Worm (Caenorhabditis elegans) whole organism, L2 larva: Measurements from ENCODE around the gene nhr-205.

Experiments
- C34F6.9 ChIP-seq: fragments of 150-350 bp; optimal IDR thresholded peaks from 2 replicates; lab custom pipeline; 2014; ENCODE audit warnings: missing biosample characterization, missing genetic modification characterization
- F13H6.1 ChIP-seq: sonication (generic microtip); optimal IDR thresholded peaks from 2 replicates; lab custom pipeline; 2016; ENCODE audit warnings: missing genetic modification characterization, missing compliant biosample characterization
- Y55F3AM.14 ChIP-seq: fragments of 200-800 bp; sonication (Bioruptor generic); optimal IDR thresholded peaks from 2 replicates; lab custom pipeline; 2018; ENCODE audit warnings: mild to moderate bottlenecking, missing genetic modification characterization, missing compliant biosample characterization
- alr-1 ChIP-seq: fragments of 150-350 bp; optimal IDR thresholded peaks from 2 replicates; lab custom pipeline; 2014; ENCODE audit warnings: missing biosample characterization, missing genetic modification characterization
- ama-1 ChIP-seq: fragments of 150-350 bp; optimal IDR thresholded peaks from 2 replicates; lab custom pipeline; 2018; ENCODE audit warnings: inconsistent platforms
- ceh-16 ChIP-seq: fragments of 150-350 bp; optimal IDR thresholded peaks from 2 replicates; lab custom pipeline; 2014; ENCODE audit warnings: missing biosample characterization, missing genetic modification characterization
- crh-2 ChIP-seq: sonication (generic microtip); optimal IDR thresholded peaks from 2 replicates; lab custom pipeline; 2017; ENCODE audit warnings: missing biosample characterization, missing genetic modification characterization
- egl-27 ChIP-seq: sonication (generic microtip); optimal IDR thresholded peaks from 3 replicates; lab custom pipeline; 2017; ENCODE audit warnings: missing biosample characterization, missing genetic modification reagents, missing genetic modification characterization
- elt-1 ChIP-seq: fragments of 150-350 bp; optimal IDR thresholded peaks from 2 replicates; lab custom pipeline; 2014; ENCODE audit warnings: missing biosample characterization, missing genetic modification characterization
- elt-3 ChIP-seq: sonication (generic microtip); optimal IDR thresholded peaks from 2 replicates; lab custom pipeline; 2017; ENCODE audit warnings: missing biosample characterization, missing genetic modification characterization
- fos-1 ChIP-seq: fragments of 150-350 bp; optimal IDR thresholded peaks from 2 replicates; lab custom pipeline; 2014; ENCODE audit warnings: missing biosample characterization, missing genetic modification characterization
- gmeb-1 ChIP-seq: fragments of 150-350 bp; optimal IDR thresholded peaks from 2 replicates; lab custom pipeline; 2014; ENCODE audit warnings: missing biosample characterization, missing genetic modification characterization
- lin-13 ChIP-seq: fragments of 150-350 bp; optimal IDR thresholded peaks from 2 replicates; lab custom pipeline; 2014; ENCODE audit warnings: missing biosample characterization, missing genetic modification reagents, missing genetic modification characterization
- lin-39 ChIP-seq: fragments of 150-350 bp; optimal IDR thresholded peaks from 2 replicates; lab custom pipeline; 2014; ENCODE audit warnings: missing biosample characterization, missing genetic modification reagents, missing genetic modification characterization
- lsy-2 ChIP-seq, 2 experiments: fragments of 150-350 bp in 1 of 2; sonication (generic microtip) in 1 of 2; optimal IDR thresholded peaks; 2 replicates each; lab custom pipeline; 2014 to 2017; ENCODE audit warnings: missing biosample characterization in 2 of 2, missing genetic modification characterization in 2 of 2
- mab-5 ChIP-seq: fragments of 150-350 bp; optimal IDR thresholded peaks from 2 replicates; lab custom pipeline; 2014; ENCODE audit warnings: missing biosample characterization, missing genetic modification characterization
- nhr-11 ChIP-seq: fragments of 150-350 bp; optimal IDR thresholded peaks from 2 replicates; lab custom pipeline; 2014; ENCODE audit warnings: missing biosample characterization, missing genetic modification characterization
- nhr-129 ChIP-seq: fragments of 150-350 bp; optimal IDR thresholded peaks from 2 replicates; lab custom pipeline; 2014; ENCODE audit warnings: missing biosample characterization, missing genetic modification characterization
- nhr-21 ChIP-seq: fragments of 150-350 bp; optimal IDR thresholded peaks from 2 replicates; lab custom pipeline; 2014; ENCODE audit warnings: missing biosample characterization, missing genetic modification characterization
- nhr-23 ChIP-seq: fragments of 150-350 bp; optimal IDR thresholded peaks from 2 replicates; lab custom pipeline; 2014; ENCODE audit warnings: missing biosample characterization, missing genetic modification reagents, missing genetic modification characterization
- nhr-237 ChIP-seq: fragments of 150-350 bp; optimal IDR thresholded peaks from 2 replicates; lab custom pipeline; 2014; ENCODE audit warnings: missing biosample characterization, missing genetic modification characterization
- nhr-25 ChIP-seq: fragments of 150-350 bp; sonication (generic microtip); optimal IDR thresholded peaks from 3 replicates; lab custom pipeline; 2014; ENCODE audit warnings: missing biosample characterization, missing genetic modification characterization
- nhr-6 ChIP-seq: fragments of 150-350 bp; optimal IDR thresholded peaks from 2 replicates; lab custom pipeline; 2014; ENCODE audit warnings: missing biosample characterization, missing genetic modification characterization
- skn-1 ChIP-seq: sonication (generic microtip); optimal IDR thresholded peaks from 2 replicates; lab custom pipeline; 2017; ENCODE audit warnings: missing biosample characterization, missing genetic modification characterization
- sma-3 ChIP-seq: sonication (generic microtip); optimal IDR thresholded peaks from 2 replicates; lab custom pipeline; 2016; ENCODE audit warnings: missing genetic modification reagents, missing genetic modification characterization, missing compliant biosample characterization
- sma-9 ChIP-seq, 2 experiments: fragments of 150-350 bp in 1 of 2; sonication (generic microtip) in 1 of 2; optimal IDR thresholded peaks; 2 replicates each; lab custom pipeline; 2014 to 2016; ENCODE audit warnings: missing genetic modification characterization in 2 of 2, mild to moderate bottlenecking in 1 of 2, missing biosample characterization in 1 of 2, missing compliant biosample characterization in 1 of 2, missing genetic modification reagents in 1 of 2, moderate library complexity in 1 of 2
- snpc-4 ChIP-seq: fragments of 150-350 bp; optimal IDR thresholded peaks from 2 replicates; lab custom pipeline; 2014; ENCODE audit warnings: missing biosample characterization, missing genetic modification characterization
- unc-39 ChIP-seq: fragments of 150-350 bp; optimal IDR thresholded peaks from 2 replicates; lab custom pipeline; 2014; ENCODE audit warnings: missing biosample characterization, missing genetic modification characterization
- unc-55 ChIP-seq: fragments of 150-350 bp; sonication (generic microtip); optimal IDR thresholded peaks from 3 replicates; lab custom pipeline; 2014; ENCODE audit warnings: missing biosample characterization, missing genetic modification reagents, missing genetic modification characterization
- unc-62 ChIP-seq: fragments of 150-350 bp; optimal IDR thresholded peaks from 2 replicates; lab custom pipeline; 2014; ENCODE audit warnings: missing biosample characterization, missing genetic modification reagents, missing genetic modification characterization
- zag-1 ChIP-seq: fragments of 150-350 bp; optimal IDR thresholded peaks from 2 replicates; lab custom pipeline; 2014; ENCODE audit warnings: missing biosample characterization, missing genetic modification characterization
- ztf-1 ChIP-seq: fragments of 200-800 bp; sonication (Bioruptor generic); conservative IDR thresholded peaks from 2 replicates; pipeline ENCODE4 v1.3.6; 2022; ENCODE audit warnings: missing genetic modification characterization, missing compliant biosample characterization
- ztf-11 ChIP-seq: sonication (generic microtip); optimal IDR thresholded peaks from 2 replicates; lab custom pipeline; 2017; ENCODE audit warnings: missing biosample characterization, missing genetic modification characterization

Gene nhr-205

DNA sequence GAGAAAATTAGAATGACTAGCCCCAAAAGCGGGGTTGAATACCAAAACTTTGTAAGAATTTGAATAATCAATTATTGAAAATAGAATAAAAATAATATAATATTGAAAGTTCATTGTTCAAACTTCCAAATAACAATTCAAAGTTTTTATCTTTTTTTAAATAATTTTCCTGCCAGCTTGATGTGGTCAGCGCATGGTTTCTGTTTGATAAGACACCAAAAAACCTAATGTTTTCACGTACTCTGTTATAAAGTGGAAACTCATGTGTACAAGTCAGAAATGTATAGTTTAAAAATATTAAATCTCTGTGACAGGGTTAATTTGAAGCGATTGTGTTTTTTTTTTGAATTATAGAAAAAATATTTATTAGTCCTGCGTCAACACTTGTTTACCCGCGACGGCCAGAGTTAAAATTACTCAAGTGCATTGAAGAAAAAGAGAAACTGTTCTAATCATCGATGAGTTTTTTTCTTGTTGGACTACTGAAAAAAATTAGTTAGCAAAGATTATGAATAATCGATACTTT lies 23.3 kb upstream of the nhr-205 start, which contains the start of gene ugt-17:
TSS of gene ugt-17 (minus strand) at position 180 of the 526 bp plus-strand sequence.
- TF ChIP-seq lin-13 (GFP tag; lab: Kevin White, UChicago) (no peak), ceh-16 (tag; lab: Kevin White, UChicago) (no peak), crh-2 (tag; lab: Kevin White, UChicago) (peak; percentile 10), nhr-237 (tag; lab: Kevin White, UChicago) (no peak), sma-9 (GFP tag; optimal IDR thresholded peaks at IDR 0.05; lab: Kevin White, UChicago) (peak; percentile 54), sma-9 (tag; optimal IDR thresholded peaks at IDR 0.05; lab: Kevin White, UChicago) (no peak), ztf-11 (tag; lab: Kevin White, UChicago) (no peak), fos-1 (tag; lab: Kevin White, UChicago) (peak; percentile 67), unc-62 (GFP tag; lab: Kevin White, UChicago) (no peak), nhr-6 (tag; lab: Kevin White, UChicago) (no peak), elt-3 (no peak), egl-27 (no peak)

DNA sequence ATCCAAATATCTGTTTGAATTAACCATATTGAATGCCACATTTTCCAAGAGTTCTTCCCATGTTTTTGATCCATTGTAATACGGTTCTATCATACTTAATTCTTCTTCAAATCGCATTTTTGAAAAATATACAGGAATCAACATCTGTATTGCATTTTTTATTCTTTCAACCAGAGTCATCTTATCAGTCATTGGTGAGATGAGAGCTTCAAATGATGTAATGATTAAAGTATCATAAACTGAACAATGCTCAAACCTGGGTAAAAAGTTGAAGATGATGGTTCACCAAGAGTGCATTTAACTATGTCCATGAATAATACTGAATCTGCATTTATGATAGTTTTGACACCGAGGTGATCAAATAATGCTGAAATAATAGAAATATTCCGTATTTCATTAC lies 22.2 kb upstream of the nhr-205 start:
- peak; percentile 16 for TF ChIP-seq fos-1 (tag; lab: Kevin White, UChicago)
- no peak for TF ChIP-seq ztf-11 (tag; lab: Kevin White, UChicago)
- peak; percentile 62 for TF ChIP-seq nhr-129

DNA sequence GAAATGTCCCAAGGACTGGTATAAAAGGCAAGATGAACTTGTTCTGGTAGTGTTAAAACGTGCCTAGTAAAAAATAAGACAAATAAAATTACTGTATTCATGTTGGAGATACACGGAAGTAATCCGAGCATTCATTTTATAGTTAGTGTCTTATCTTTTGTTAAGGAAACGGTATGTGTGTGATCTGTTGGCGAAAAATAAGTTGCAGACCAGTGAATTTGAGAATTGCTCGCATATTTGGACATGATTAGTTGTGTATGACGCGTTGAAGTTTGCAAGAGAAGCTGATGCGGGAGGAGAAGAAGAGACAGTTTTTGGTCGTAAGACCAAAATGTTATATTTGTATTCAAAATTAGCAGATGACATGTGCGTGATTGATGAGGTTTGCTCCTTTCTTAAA lies 20.3 kb upstream of the nhr-205 start, which contains the start of gene C08B6.14:
TSS of gene C08B6.14 (minus strand) at position 101 of the 400 bp plus-strand sequence.
- TF ChIP-seq F13H6.1 (tag; lab: Kevin White, UChicago) (no peak), nhr-11 (tag; lab: Kevin White, UChicago) (no peak), gmeb-1 (tag; lab: Kevin White, UChicago) (no peak), nhr-23 (no peak), alr-1 (tag; lab: Kevin White, UChicago) (no peak), ztf-11 (tag; lab: Kevin White, UChicago) (no peak), elt-3 (no peak), snpc-4 (tag; lab: Kevin White, UChicago) (no peak), nhr-25 (tag; lab: Kevin White, UChicago) (no peak), nhr-237 (tag; lab: Kevin White, UChicago) (no peak), elt-1 (no peak), mab-5 (tag; lab: Kevin White, UChicago) (no peak), unc-39 (tag; lab: Kevin White, UChicago) (no peak), sma-3 (GFP tag; lab: Kevin White, UChicago) (no peak), nhr-6 (tag; lab: Kevin White, UChicago) (no peak), ama-1 (lab: Kevin White, UChicago) (no peak), lsy-2 (tag; optimal IDR thresholded peaks at IDR 0.05; lab: Kevin White, UChicago) (no peak), nhr-21 (no peak), lin-39 (tag; lab: Kevin White, UChicago) (no peak)

DNA sequence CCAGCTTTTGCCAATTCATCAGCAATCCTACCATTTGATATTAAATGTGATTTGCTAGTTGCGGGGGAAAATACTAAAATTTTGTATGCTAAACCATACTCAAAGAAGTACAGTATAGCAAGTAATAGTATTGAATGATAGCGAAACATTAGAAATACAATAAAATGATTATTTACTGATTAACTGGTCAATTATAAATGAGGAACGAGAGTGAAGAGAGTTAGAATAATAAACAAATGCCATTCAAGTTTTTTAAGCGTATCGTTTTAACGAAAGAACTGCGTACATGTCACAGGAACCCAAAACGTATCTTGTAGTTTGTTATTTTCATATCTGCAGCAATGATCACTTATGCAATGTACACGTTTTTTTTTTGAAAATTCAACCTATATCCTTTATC lies 16.9 kb upstream of the nhr-205 start, which contains the start of gene ugt-47:
TSS of gene ugt-47 (minus strand) at position 169 of the 400 bp plus-strand sequence.
- TF ChIP-seq nhr-23 (no peak), ztf-1 (GFP tag; lab: Robert Waterston, UW) (no peak), skn-1 (tag; lab: Kevin White, UChicago) (no peak), Y55F3AM.14 (GFP tag; lab: Kevin White, UChicago) (no peak), unc-55 (GFP tag; lab: Kevin White, UChicago) (no peak), mab-5 (tag; lab: Kevin White, UChicago) (no peak), F13H6.1 (tag; lab: Kevin White, UChicago) (no peak)
- TF ChIP-seq, all 48 proteins: peak for 0

DNA sequence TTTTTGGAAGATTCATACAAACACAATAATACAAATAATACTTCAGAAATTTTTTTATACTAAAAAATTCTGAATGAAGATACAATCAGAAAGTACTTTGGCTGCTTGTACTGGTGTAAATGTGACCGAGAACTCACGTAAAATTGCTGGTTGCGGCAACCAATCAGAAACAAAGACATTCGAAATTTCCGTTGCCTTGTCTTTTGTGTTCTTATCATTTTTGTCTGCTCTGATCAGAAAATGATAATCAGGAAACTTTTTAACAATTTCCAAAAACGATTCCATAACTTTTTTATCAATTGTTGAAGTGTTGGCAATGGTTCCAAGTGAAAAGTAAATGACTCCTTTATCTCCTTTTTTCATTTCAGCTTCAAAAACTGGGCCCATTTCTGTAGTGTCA lies 15.4 kb upstream of the nhr-205 start:
- no peak for TF ChIP-seq nhr-11 (tag; lab: Kevin White, UChicago)
- TF ChIP-seq nhr-129 = no peak
- TF ChIP-seq ama-1 (lab: Kevin White, UChicago) = no peak
- no peak for TF ChIP-seq ztf-11 (tag; lab: Kevin White, UChicago)
- TF ChIP-seq zag-1 = no peak
- no peak for TF ChIP-seq C34F6.9 (tag; lab: Kevin White, UChicago)
- peak; percentile 32 for TF ChIP-seq crh-2 (tag; lab: Kevin White, UChicago)
- peak; percentile 33 for TF ChIP-seq gmeb-1 (tag; lab: Kevin White, UChicago)
- no peak for TF ChIP-seq nhr-25 (tag; lab: Kevin White, UChicago)
- TF ChIP-seq fos-1 (tag; lab: Kevin White, UChicago) = peak; percentile 83
- no peak for TF ChIP-seq ztf-1 (GFP tag; lab: Robert Waterston, UW)
